Worm (Caenorhabditis elegans) whole organism, young adult: ENCODE measurements around the gene K09C4.5.

Source experiments
- F22D6.2 ChIP-seq: sonication (generic microtip); optimal IDR thresholded peaks from 2 replicates; lab custom pipeline; 2016; ENCODE audit warnings: mild to moderate bottlenecking, missing genetic modification characterization, missing compliant biosample characterization
- F37B4.10 ChIP-seq: fragments of 200-800 bp; sonication (Bioruptor generic); IDR thresholded peaks from 2 replicates; pipeline ENCODE4 v1.3.6; 2022; ENCODE audit warnings: missing genetic modification characterization, missing compliant biosample characterization
- ama-1 ChIP-seq, 3 experiments: fragments of 150-350 bp in 1 of 3; sonication (generic microtip) in 2 of 3; optimal IDR thresholded peaks; 2 replicates each; lab custom pipeline; 2014 to 2018; ENCODE audit warnings: missing biosample characterization in 2 of 3, missing genetic modification characterization in 2 of 3, missing genetic modification reagents in 2 of 3
- cebp-2 ChIP-seq: fragments of 200-800 bp; sonication (Bioruptor generic); IDR thresholded peaks from 2 replicates; pipeline ENCODE4 v1.3.6; 2022; ENCODE audit warnings: missing genetic modification characterization, missing compliant biosample characterization
- lin-40 ChIP-seq: sonication (generic microtip); optimal IDR thresholded peaks from 2 replicates; lab custom pipeline; 2016; ENCODE audit warnings: missing genetic modification characterization, mild to moderate bottlenecking, missing compliant biosample characterization, missing genotype, missing genetic modification reagents
- rcor-1 ChIP-seq: fragments of 200-800 bp; sonication (Bioruptor generic); IDR thresholded peaks from 2 replicates; pipeline ENCODE4 v1.3.6; 2022; ENCODE audit warnings: missing genetic modification reagents, missing genetic modification characterization, missing compliant biosample characterization
- rpc-1 ChIP-seq, 2 experiments: fragments of 150-350 bp in 1 of 2; sonication (generic microtip) in 1 of 2; optimal IDR thresholded peaks; 2 replicates each; lab custom pipeline; 2014 to 2018; ENCODE audit warnings: missing biosample characterization in 1 of 2, missing genetic modification characterization in 1 of 2, missing genetic modification reagents in 1 of 2, missing genotype in 1 of 2
- sea-2 ChIP-seq: fragments of 200-800 bp; sonication (Bioruptor generic); IDR thresholded peaks from 2 replicates; pipeline ENCODE4 v1.3.6; 2022; ENCODE audit warnings: missing genetic modification characterization, missing compliant biosample characterization
- ztf-22 ChIP-seq: fragments of 200-800 bp; sonication (Bioruptor generic); optimal IDR thresholded peaks from 2 replicates; lab custom pipeline; 2018; ENCODE audit warnings: mild to moderate bottlenecking, missing genetic modification characterization, moderate library complexity, missing compliant biosample characterization
- ztf-6 ChIP-seq: fragments of 200-800 bp; sonication (Bioruptor generic); IDR thresholded peaks from 2 replicates; pipeline ENCODE4 v1.3.6; 2022; ENCODE audit warnings: missing genetic modification reagents, missing genetic modification characterization, missing compliant biosample characterization

DNA sequence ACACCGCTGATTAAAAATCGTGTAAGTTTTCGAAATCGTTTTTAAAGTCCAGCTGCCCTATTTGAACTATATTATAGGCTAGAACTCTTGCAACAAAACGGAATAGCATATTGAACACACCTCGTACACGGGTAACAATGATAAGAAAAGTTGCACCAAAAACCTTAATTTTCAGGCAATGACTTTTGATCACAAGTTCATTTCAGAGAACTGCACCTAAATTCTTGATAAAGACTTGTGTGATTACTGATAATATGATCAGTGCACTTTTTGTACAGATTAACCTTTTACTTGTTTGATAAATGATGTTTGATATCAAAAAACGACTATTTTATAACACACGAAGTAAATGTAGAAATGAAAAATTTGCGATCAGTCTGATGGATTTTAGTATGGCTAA, 15.4 kb downstream of the K09C4.5 start:
- TF ChIP-seq ama-1 (optimal IDR thresholded peaks at IDR 0.05; lab: Kevin White, UChicago) = no peak
- no peak for TF ChIP-seq ama-1 (GFP tag; optimal IDR thresholded peaks at IDR 0.05; lab: Kevin White, UChicago)
- no peak for TF ChIP-seq F22D6.2 (tag; lab: Kevin White, UChicago)
- TF ChIP-seq F37B4.10 (GFP tag; lab: Robert Waterston, UW) = no peak
- TF ChIP-seq ztf-6 (GFP tag; lab: Robert Waterston, UW) = no peak
- no peak for TF ChIP-seq rpc-1 (optimal IDR thresholded peaks at IDR 0.05; lab: Kevin White, UChicago)
- no peak for TF ChIP-seq rpc-1 (tag; optimal IDR thresholded peaks at IDR 0.05; lab: Kevin White, UChicago)
- no peak for TF ChIP-seq rcor-1 (GFP tag; lab: Robert Waterston, UW)
- no peak for TF ChIP-seq sea-2 (GFP tag; lab: Robert Waterston, UW)
- no peak for TF ChIP-seq lin-40
- no peak for TF ChIP-seq ztf-22 (GFP tag; lab: Kevin White, UChicago)
- TF ChIP-seq cebp-2 (GFP tag; lab: Robert Waterston, UW) = no peak
